Worm (Caenorhabditis elegans) whole organism, L1 larva: ENCODE data around the gene ZK1307.4.

Experiments used
- C04F5.9 ChIP-seq: sonication (generic microtip); optimal IDR thresholded peaks from 2 replicates; lab custom pipeline; 2016; ENCODE audit warnings: missing genetic modification characterization, missing compliant biosample characterization
- C16A3.4 ChIP-seq: fragments of 150-350 bp; optimal IDR thresholded peaks from 2 replicates; lab custom pipeline; 2014; ENCODE audit warnings: missing biosample characterization, missing genetic modification characterization
- aha-1 ChIP-seq: fragments of 150-350 bp; optimal IDR thresholded peaks from 2 replicates; lab custom pipeline; 2014; ENCODE audit warnings: missing biosample characterization, missing genetic modification characterization
- ama-1 ChIP-seq: fragments of 150-350 bp; optimal IDR thresholded peaks from 2 replicates; lab custom pipeline; 2014
- blmp-1 ChIP-seq: fragments of 150-350 bp; optimal IDR thresholded peaks from 2 replicates; lab custom pipeline; 2014; ENCODE audit warnings: missing biosample characterization, missing genetic modification characterization
- ceh-88 ChIP-seq: fragments of 200-800 bp; sonication (Bioruptor generic); IDR thresholded peaks from 2 replicates; pipeline ENCODE4 v1.3.6; 2022; ENCODE audit warnings: missing genetic modification characterization, missing compliant biosample characterization
- efl-1 ChIP-seq, 4 experiments: fragments of 150-350 bp; optimal IDR thresholded peaks in 3 of 4; peaks in 1 of 4; 1 replicate in 1 of 4; 2 replicates in 3 of 4; lab custom pipeline; 2014; ENCODE audit warnings: missing biosample characterization in 2 of 4, missing genetic modification characterization in 2 of 4, missing genetic modification reagents in 2 of 4
- egl-27 ChIP-seq, 2 experiments: fragments of 150-350 bp in 1 of 2; sonication (generic microtip); optimal IDR thresholded peaks; 3 replicates each; lab custom pipeline; 2017 to 2018; ENCODE audit warnings: missing biosample characterization in 2 of 2, missing genetic modification characterization in 2 of 2, missing genetic modification reagents in 2 of 2
- elt-2 ChIP-seq: sonication (generic microtip); optimal IDR thresholded peaks from 2 replicates; lab custom pipeline; 2016; ENCODE audit warnings: missing genetic modification characterization, mild to moderate bottlenecking, inconsistent platforms, missing compliant biosample characterization, missing genetic modification reagents
- elt-3 ChIP-seq, 6 experiments: fragments of 150-350 bp in 1 of 6; sonication (generic microtip); optimal IDR thresholded peaks; 2 replicates each; lab custom pipeline; 2017 to 2018; ENCODE audit warnings: missing biosample characterization in 6 of 6, missing genetic modification characterization in 6 of 6, inconsistent platforms in 1 of 6
- fkh-10 ChIP-seq: sonication (generic microtip); optimal IDR thresholded peaks from 2 replicates; lab custom pipeline; 2017; ENCODE audit warnings: missing biosample characterization, missing genetic modification reagents, missing genetic modification characterization
- fkh-4 ChIP-seq: sonication (generic microtip); optimal IDR thresholded peaks from 2 replicates; lab custom pipeline; 2016; ENCODE audit warnings: missing compliant biosample characterization, missing genetic modification characterization, borderline replicate concordance
- fos-1 ChIP-seq: fragments of 150-350 bp; optimal IDR thresholded peaks from 2 replicates; lab custom pipeline; 2014; ENCODE audit warnings: missing biosample characterization, missing genetic modification characterization
- lin-13 ChIP-seq: fragments of 150-350 bp; optimal IDR thresholded peaks from 2 replicates; lab custom pipeline; 2014; ENCODE audit warnings: missing biosample characterization, missing genetic modification reagents, missing genetic modification characterization
- lin-14 ChIP-seq: fragments of 200-800 bp; sonication (Bioruptor generic); optimal IDR thresholded peaks from 2 replicates; lab custom pipeline; 2018; ENCODE audit warnings: mild to moderate bottlenecking, missing genetic modification characterization, moderate library complexity, missing compliant biosample characterization
- lin-35 ChIP-seq, 2 experiments: fragments of 150-350 bp; optimal IDR thresholded peaks; 2 replicates each; lab custom pipeline; 2014; ENCODE audit warnings: missing biosample characterization in 2 of 2, missing genetic modification characterization in 2 of 2, missing genetic modification reagents in 2 of 2
- lin-39 ChIP-seq: fragments of 150-350 bp; optimal IDR thresholded peaks from 2 replicates; lab custom pipeline; 2014; ENCODE audit warnings: missing biosample characterization, missing genetic modification reagents, missing genetic modification characterization
- lsy-2 ChIP-seq, 2 experiments: fragments of 150-350 bp; optimal IDR thresholded peaks; 2 replicates each; lab custom pipeline; 2014; ENCODE audit warnings: missing biosample characterization in 2 of 2, missing genetic modification characterization in 2 of 2
- mab-9 ChIP-seq: fragments of 200-800 bp; sonication (Bioruptor generic); IDR thresholded peaks from 2 replicates; pipeline ENCODE4 v1.3.6; 2022; ENCODE audit warnings: missing genetic modification reagents, missing genetic modification characterization, missing compliant biosample characterization
- mdl-1 ChIP-seq, 2 experiments: fragments of 150-350 bp; optimal IDR thresholded peaks; 2 replicates each; lab custom pipeline; 2014 to 2017; ENCODE audit warnings: missing biosample characterization in 2 of 2, missing genetic modification characterization in 2 of 2, inconsistent platforms in 1 of 2
- mef-2 ChIP-seq: fragments of 150-350 bp; optimal IDR thresholded peaks from 2 replicates; lab custom pipeline; 2014; ENCODE audit warnings: missing biosample characterization, missing genetic modification characterization
- nhr-12 ChIP-seq: sonication (generic microtip); optimal IDR thresholded peaks from 2 replicates; lab custom pipeline; 2017; ENCODE audit warnings: missing biosample characterization, missing genetic modification characterization
- nhr-19 ChIP-seq: fragments of 200-800 bp; sonication (Bioruptor generic); conservative IDR thresholded peaks from 2 replicates; pipeline ENCODE4 v1.3.6; 2022; ENCODE audit warnings: missing genetic modification characterization, missing compliant biosample characterization
- nhr-20 ChIP-seq: sonication (generic microtip); optimal IDR thresholded peaks from 2 replicates; lab custom pipeline; 2016; ENCODE audit warnings: mild to moderate bottlenecking, missing genetic modification characterization, missing compliant biosample characterization
- nhr-47 ChIP-seq: sonication (generic microtip); optimal IDR thresholded peaks from 2 replicates; lab custom pipeline; 2016; ENCODE audit warnings: mild to moderate bottlenecking, missing genetic modification characterization, moderate library complexity, missing compliant biosample characterization
- nhr-71 ChIP-seq: sonication (generic microtip); optimal IDR thresholded peaks from 2 replicates; lab custom pipeline; 2016; ENCODE audit warnings: mild to moderate bottlenecking, missing genetic modification characterization, moderate library complexity, missing compliant biosample characterization
- nhr-85 ChIP-seq: sonication (generic microtip); peaks from one replicate; lab custom pipeline; 2016; ENCODE audit warnings: missing genetic modification characterization, inconsistent platforms, missing compliant biosample characterization
- pag-3 ChIP-seq: sonication (generic microtip); optimal IDR thresholded peaks from 2 replicates; lab custom pipeline; 2017; ENCODE audit warnings: missing genetic modification characterization, mild to moderate bottlenecking, missing compliant biosample characterization, antibody characterized with exemption, borderline replicate concordance; ENCODE audit not compliant: insufficient read depth
- pax-3 ChIP-seq: fragments of 200-800 bp; sonication (Bioruptor generic); optimal IDR thresholded peaks from 2 replicates; lab custom pipeline; 2018; ENCODE audit warnings: mild to moderate bottlenecking, missing genetic modification characterization, moderate library complexity, missing compliant biosample characterization
- rnt-1 ChIP-seq: sonication (generic microtip); optimal IDR thresholded peaks from 2 replicates; lab custom pipeline; 2016; ENCODE audit warnings: mild to moderate bottlenecking, missing genetic modification characterization, moderate library complexity, missing compliant biosample characterization
- snu-23 ChIP-seq: sonication (generic microtip); optimal IDR thresholded peaks from 2 replicates; lab custom pipeline; 2016; ENCODE audit warnings: missing genetic modification characterization, missing compliant biosample characterization
- sox-4 ChIP-seq: sonication (generic microtip); optimal IDR thresholded peaks from 2 replicates; lab custom pipeline; 2016; ENCODE audit warnings: missing genetic modification characterization, missing compliant biosample characterization
- sptf-1 ChIP-seq: fragments of 150-350 bp; optimal IDR thresholded peaks from 2 replicates; lab custom pipeline; 2014; ENCODE audit warnings: missing biosample characterization, missing genetic modification characterization
- unc-86 ChIP-seq: sonication (generic microtip); optimal IDR thresholded peaks from 2 replicates; lab custom pipeline; 2016; ENCODE audit warnings: missing genetic modification characterization, missing compliant biosample characterization

Gene ZK1307.4

DNA sequence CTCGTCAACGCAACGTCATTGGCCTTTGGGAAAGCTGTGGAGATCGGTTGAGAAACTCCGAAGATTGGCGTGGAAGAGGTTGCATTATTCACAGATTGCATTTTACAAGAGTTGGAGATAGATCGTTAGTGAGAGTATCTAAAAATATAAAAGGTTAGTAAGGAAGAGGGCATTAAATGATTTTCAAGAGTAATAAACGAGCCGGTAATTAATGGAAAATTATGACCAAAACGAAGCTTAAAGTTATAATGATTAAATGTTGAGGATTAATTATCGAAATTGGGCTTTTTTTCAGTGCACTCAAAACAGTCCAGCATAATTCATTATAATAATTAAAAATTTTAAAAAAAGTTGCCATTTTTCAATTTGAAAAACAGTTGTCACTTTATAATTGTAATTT is 42.3 kb downstream of the ZK1307.4 start, which contains the start of gene pap-2:
pap-2 (minus strand) TSS at position 101 of the 400 bp plus-strand sequence.
- no peak for TF ChIP-seq lin-35 (GFP tag; optimal IDR thresholded peaks at IDR 0.05; lab: Kevin White, UChicago)
- TF ChIP-seq fkh-10 (GFP tag; lab: Kevin White, UChicago) = no peak
- TF ChIP-seq sptf-1 = no peak
- no peak for TF ChIP-seq mef-2 (tag; lab: Kevin White, UChicago)
- no peak for TF ChIP-seq sox-4
- TF ChIP-seq nhr-12 = no peak
- TF ChIP-seq egl-27 (tag; optimal IDR thresholded peaks at IDR 0.05; lab: Kevin White, UChicago) = no peak
- TF ChIP-seq fos-1 (tag; lab: Kevin White, UChicago) = no peak
- TF ChIP-seq pax-3 (tag; lab: Kevin White, UChicago) = no peak

DNA sequence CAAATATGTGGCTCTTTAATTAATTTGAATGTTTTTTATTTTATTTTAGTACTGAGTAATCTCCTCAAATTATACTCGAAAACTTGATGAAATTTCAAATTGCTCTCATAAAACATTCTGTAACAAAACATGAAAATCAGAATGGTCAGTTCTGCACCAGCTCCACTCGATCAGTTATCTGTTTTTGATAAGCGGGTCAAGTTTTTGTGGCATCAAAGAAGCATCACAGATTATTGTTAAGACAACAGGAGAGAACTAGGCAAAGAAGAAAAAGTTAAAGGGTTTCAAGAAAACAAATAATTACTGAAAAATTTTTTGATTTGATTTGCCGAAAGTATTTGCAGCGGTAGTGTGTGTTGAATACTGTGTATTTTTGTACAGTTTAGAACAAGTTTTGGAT is 44.5 kb downstream of the ZK1307.4 start:
- TF ChIP-seq nhr-19 (GFP tag; lab: Robert Waterston, UW) (peak; percentile 62), fos-1 (tag; lab: Kevin White, UChicago) (no peak), nhr-20 (tag; lab: Kevin White, UChicago) (no peak), elt-2 (tag; lab: Kevin White, UChicago) (peak; percentile 63), lin-35 (GFP tag; optimal IDR thresholded peaks at IDR 0.05; lab: Kevin White, UChicago) (peak in 1 of 2 experiments; percentile 3), lin-39 (no peak)

DNA sequence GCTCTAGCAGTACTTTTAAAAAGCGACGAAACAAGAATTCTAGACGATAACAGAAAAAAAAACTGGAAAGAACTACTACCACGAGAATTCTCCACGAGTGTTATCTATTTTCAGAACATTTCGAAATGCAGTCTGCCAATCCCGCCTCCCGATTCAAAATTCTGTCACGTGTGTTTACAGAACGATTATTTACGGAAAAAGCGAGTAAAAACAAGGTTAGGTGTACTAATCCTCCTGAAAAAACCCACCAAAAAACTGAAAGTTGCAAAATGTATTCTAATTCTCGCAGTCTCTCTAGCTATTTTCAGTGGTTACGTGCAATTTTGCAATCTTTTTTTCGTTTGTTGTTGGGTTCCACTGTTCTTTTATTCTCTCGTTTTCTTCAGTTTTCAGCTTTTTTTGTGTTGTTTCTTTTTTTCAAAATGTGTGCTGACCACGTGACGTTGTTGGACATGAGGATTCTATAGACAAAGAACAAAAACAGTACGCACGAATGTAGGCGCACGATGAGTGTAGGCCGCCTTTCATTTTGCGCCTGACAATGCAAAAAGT is 45.0 kb downstream of the ZK1307.4 start:
- TF ChIP-seq efl-1 (optimal IDR thresholded peaks at IDR 0.05; lab: Kevin White, UChicago) = no peak
- TF ChIP-seq efl-1 (GFP tag; optimal IDR thresholded peaks at IDR 0.05 in 1 of 2; lab: Kevin White, UChicago) = peak in 1 of 2 experiments; percentile 42
- TF ChIP-seq lin-14 (GFP tag; lab: Kevin White, UChicago) = no peak
- TF ChIP-seq lin-35 (GFP tag; optimal IDR thresholded peaks at IDR 0.05; lab: Kevin White, UChicago) = peak in 1 of 2 experiments; percentile 44

DNA sequence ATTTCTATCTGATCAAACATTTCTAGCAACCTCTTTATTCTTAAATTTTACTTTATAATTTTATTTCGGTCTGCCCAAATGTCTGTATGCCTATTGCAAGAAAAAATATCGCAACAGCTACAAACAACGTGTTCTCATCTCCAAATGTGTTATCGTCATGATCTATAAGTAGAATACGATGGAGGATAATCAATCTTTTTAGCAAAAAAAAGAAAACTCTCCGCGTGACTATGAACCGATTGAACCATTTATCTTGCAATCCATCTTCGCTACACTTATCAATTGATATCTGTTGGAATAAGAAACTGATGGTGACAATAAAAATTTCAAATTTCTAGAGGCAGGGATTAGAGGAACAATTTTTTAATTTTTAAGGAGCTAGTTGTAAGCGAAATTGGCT is 45.6 kb downstream of the ZK1307.4 start:
- TF ChIP-seq nhr-85 (tag; lab: Kevin White, UChicago) = peak; percentile 88
- TF ChIP-seq nhr-71 (tag; lab: Kevin White, UChicago) = peak; percentile 45
- peak; percentile 43 for TF ChIP-seq lin-14 (GFP tag; lab: Kevin White, UChicago)
- no peak for TF ChIP-seq mab-9
- peak; percentile 74 for TF ChIP-seq nhr-20 (tag; lab: Kevin White, UChicago)
- no peak for TF ChIP-seq elt-2 (tag; lab: Kevin White, UChicago)
- TF ChIP-seq nhr-19 (GFP tag; lab: Robert Waterston, UW) = peak; percentile 39
- TF ChIP-seq lin-39 = peak; percentile 47
- TF ChIP-seq snu-23 (GFP tag; lab: Kevin White, UChicago) = peak; percentile 8
- TF ChIP-seq blmp-1 = peak; percentile 78
- no peak for TF ChIP-seq C04F5.9 (tag; lab: Kevin White, UChicago)
- TF ChIP-seq lin-35 (GFP tag; optimal IDR thresholded peaks at IDR 0.05; lab: Kevin White, UChicago) = peak in 1 of 2 experiments; percentile 7
- peak in 1 of 2 experiments; percentile 32 for TF ChIP-seq lsy-2 (tag; optimal IDR thresholded peaks at IDR 0.05; lab: Kevin White, UChicago)
- TF ChIP-seq elt-3 (tag; optimal IDR thresholded peaks at IDR 0.05; lab: Kevin White, UChicago) = peak in 3 of 6 experiments; percentile 8 to 85 (median 51)

DNA sequence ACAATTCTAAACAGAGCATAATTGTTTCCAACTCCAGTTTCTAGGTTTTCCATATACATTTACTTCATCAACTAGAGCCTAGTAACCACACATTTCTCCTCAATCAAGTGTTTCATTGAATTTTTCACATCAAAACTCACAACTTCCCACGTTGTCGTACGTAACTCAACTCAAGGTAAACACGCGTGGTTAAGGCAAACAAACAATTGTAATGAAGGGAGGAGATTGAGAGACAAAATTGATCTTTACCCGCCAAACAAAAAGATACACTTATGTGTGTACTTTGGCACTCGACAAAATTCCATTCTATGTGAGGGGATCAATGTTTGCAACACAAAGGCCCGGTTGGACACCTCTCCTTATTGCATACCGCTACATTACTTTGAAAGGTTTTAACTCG is 46.3 kb downstream of the ZK1307.4 start, which contains the start of gene nhr-19:
nhr-19 (minus strand) TSS at position 191 of the 400 bp plus-strand sequence.
- peak; percentile 65 for TF ChIP-seq lin-14 (GFP tag; lab: Kevin White, UChicago)
- no peak for TF ChIP-seq ceh-88
- peak; percentile 30 for TF ChIP-seq C16A3.4 (tag; lab: Kevin White, UChicago)
- TF ChIP-seq fos-1 (tag; lab: Kevin White, UChicago) = peak; percentile 9
- TF ChIP-seq nhr-19 (GFP tag; lab: Robert Waterston, UW) = peak; percentile 71
- TF ChIP-seq nhr-47 = peak; percentile 3
- TF ChIP-seq fkh-4 (tag; lab: Kevin White, UChicago) = no peak
- TF ChIP-seq egl-27 (tag; optimal IDR thresholded peaks at IDR 0.05; lab: Kevin White, UChicago) = no peak
- no peak for TF ChIP-seq pag-3 (tag; lab: Kevin White, UChicago)
- peak; percentile 9 for TF ChIP-seq ama-1
- TF ChIP-seq mdl-1 (tag; optimal IDR thresholded peaks at IDR 0.05; lab: Kevin White, UChicago) = peak in 1 of 2 experiments; percentile 72
- no peak for TF ChIP-seq lin-13 (GFP tag; lab: Kevin White, UChicago)
- peak in 1 of 2 experiments; percentile 13 for TF ChIP-seq lsy-2 (tag; optimal IDR thresholded peaks at IDR 0.05; lab: Kevin White, UChicago)
- peak; percentile 8 for TF ChIP-seq snu-23 (GFP tag; lab: Kevin White, UChicago)
- TF ChIP-seq unc-86 (tag; lab: Kevin White, UChicago) = no peak
- TF ChIP-seq nhr-20 (tag; lab: Kevin White, UChicago) = peak; percentile 50
- TF ChIP-seq aha-1 (tag; lab: Kevin White, UChicago) = no peak
- TF ChIP-seq rnt-1 (tag; lab: Kevin White, UChicago) = no peak
